Worm (Caenorhabditis elegans) whole organism, L4 larva: Measurements from ENCODE around the gene hda-10.
A peak's percentile ranks its signal among the peaks of the same experiment; 100 is the strongest.

ENCODE experiments used
- F44E2.7 ChIP-seq: fragments of 200-800 bp; sonication (Bioruptor generic); IDR thresholded peaks from 2 replicates; pipeline ENCODE4 v2.1.2; 2022; ENCODE audit warnings: missing genetic modification characterization, missing compliant biosample characterization
- F49E8.2 ChIP-seq: sonication (generic microtip); optimal IDR thresholded peaks from 2 replicates; lab custom pipeline; 2016; ENCODE audit warnings: missing compliant biosample characterization, mild to moderate bottlenecking, missing genetic modification characterization, borderline replicate concordance
- R02D3.7 ChIP-seq: fragments of 150-350 bp; sonication (generic microtip); optimal IDR thresholded peaks from 3 replicates; lab custom pipeline; 2014; ENCODE audit warnings: missing biosample characterization, missing genetic modification characterization
- T20F7.1 ChIP-seq: fragments of 200-800 bp; sonication (Bioruptor generic); optimal IDR thresholded peaks from 2 replicates; lab custom pipeline; 2018; ENCODE audit warnings: mild to moderate bottlenecking, missing genetic modification characterization, missing compliant biosample characterization
- T26A8.4 ChIP-seq: fragments of 200-800 bp; sonication (Bioruptor generic); IDR thresholded peaks from 2 replicates; pipeline ENCODE4 v1.3.6; 2022; ENCODE audit warnings: missing genetic modification characterization, missing compliant biosample characterization
- Y105C5A.15 ChIP-seq: fragments of 200-800 bp; sonication (Bioruptor generic); IDR thresholded peaks from 2 replicates; pipeline ENCODE4 v1.3.6; 2022; ENCODE audit warnings: missing genetic modification characterization, missing compliant biosample characterization
- Y5F2A.4 ChIP-seq: fragments of 200-800 bp; sonication (Bioruptor generic); optimal IDR thresholded peaks from 2 replicates; lab custom pipeline; 2018; ENCODE audit warnings: mild to moderate bottlenecking, missing genetic modification characterization, missing compliant biosample characterization
- Y75B8A.6 ChIP-seq: fragments of 200-800 bp; sonication (Bioruptor generic); IDR thresholded peaks from 2 replicates; pipeline ENCODE4 v1.3.6; 2022; ENCODE audit warnings: missing genetic modification reagents, missing genetic modification characterization, missing compliant biosample characterization
- aha-1 ChIP-seq: fragments of 150-350 bp; peaks from one replicate; lab custom pipeline; 2014; ENCODE audit warnings: missing biosample characterization, missing genetic modification characterization
- aly-2 ChIP-seq: sonication (generic microtip); optimal IDR thresholded peaks from 2 replicates; lab custom pipeline; 2018; ENCODE audit warnings: missing biosample characterization, missing genetic modification characterization
- ama-1 ChIP-seq: fragments of 150-350 bp; optimal IDR thresholded peaks from 2 replicates; lab custom pipeline; 2014; ENCODE audit warnings: inconsistent platforms, mixed read lengths
- ceh-20 ChIP-seq: fragments of 200-800 bp; sonication (Bioruptor generic); IDR thresholded peaks from 2 replicates; pipeline ENCODE4 v1.3.6; 2022; ENCODE audit warnings: missing genetic modification reagents, missing genetic modification characterization, missing compliant biosample characterization
- ceh-28 ChIP-seq: fragments of 150-350 bp; optimal IDR thresholded peaks from 2 replicates; lab custom pipeline; 2014; ENCODE audit warnings: missing biosample characterization, missing genetic modification reagents, missing genetic modification characterization
- ceh-82 ChIP-seq: sonication (generic microtip); optimal IDR thresholded peaks from 2 replicates; lab custom pipeline; 2017; ENCODE audit warnings: missing biosample characterization, missing genetic modification characterization
- ces-1 ChIP-seq: fragments of 150-350 bp; sonication (generic microtip); optimal IDR thresholded peaks from 4 replicates; lab custom pipeline; 2014; ENCODE audit warnings: missing biosample characterization, missing genetic modification reagents, missing genetic modification characterization
- ctbp-1 ChIP-seq: fragments of 200-800 bp; sonication (Bioruptor generic); IDR thresholded peaks from 2 replicates; pipeline ENCODE4 v1.3.6; 2022; ENCODE audit warnings: missing genetic modification reagents, missing genetic modification characterization, missing compliant biosample characterization
- daf-12 ChIP-seq: fragments of 150-350 bp; optimal IDR thresholded peaks from 2 replicates; lab custom pipeline; 2014; ENCODE audit warnings: missing biosample characterization, missing genetic modification reagents, missing genetic modification characterization
- duxl-1 ChIP-seq: sonication (generic microtip); optimal IDR thresholded peaks from 2 replicates; lab custom pipeline; 2016; ENCODE audit warnings: mild to moderate bottlenecking, missing genetic modification characterization, moderate library complexity, missing compliant biosample characterization; ENCODE audit not compliant: poor library complexity
- egl-27 ChIP-seq: sonication (generic microtip); optimal IDR thresholded peaks from 3 replicates; lab custom pipeline; 2017; ENCODE audit warnings: missing biosample characterization, missing genetic modification reagents, missing genetic modification characterization
- fkh-10 ChIP-seq: fragments of 150-350 bp; optimal IDR thresholded peaks from 2 replicates; lab custom pipeline; 2014; ENCODE audit warnings: missing biosample characterization, missing genetic modification reagents, missing genetic modification characterization
- fos-1 ChIP-seq: fragments of 150-350 bp; optimal IDR thresholded peaks from 2 replicates; lab custom pipeline; 2014; ENCODE audit warnings: missing biosample characterization, missing genetic modification characterization
- hlh-30 ChIP-seq: sonication (generic microtip); optimal IDR thresholded peaks from 2 replicates; lab custom pipeline; 2017; ENCODE audit warnings: antibody characterized with exemption, mild to moderate bottlenecking, missing genetic modification characterization, missing compliant biosample characterization; ENCODE audit not compliant: insufficient read depth
- lim-7 ChIP-seq: fragments of 200-800 bp; sonication (Bioruptor generic); IDR thresholded peaks from 2 replicates; pipeline ENCODE4 v1.3.6; 2022; ENCODE audit warnings: missing genetic modification characterization, missing compliant biosample characterization
- lin-1 ChIP-seq: fragments of 200-800 bp; sonication (Bioruptor generic); IDR thresholded peaks from 2 replicates; pipeline ENCODE4 v1.3.6; 2022; ENCODE audit warnings: missing genetic modification reagents, missing genetic modification characterization, missing compliant biosample characterization
- lin-13 ChIP-seq: fragments of 150-350 bp; optimal IDR thresholded peaks from 2 replicates; lab custom pipeline; 2014; ENCODE audit warnings: missing biosample characterization, missing genetic modification reagents, missing genetic modification characterization
- lin-15B ChIP-seq: fragments of 150-350 bp; sonication (generic microtip); optimal IDR thresholded peaks from 3 replicates; lab custom pipeline; 2014; ENCODE audit warnings: missing biosample characterization, missing genetic modification characterization
- lin-29 ChIP-seq: fragments of 200-800 bp; sonication (Bioruptor generic); IDR thresholded peaks from 2 replicates; pipeline ENCODE4 v1.3.6; 2022; ENCODE audit warnings: missing genetic modification reagents, missing genetic modification characterization, missing compliant biosample characterization
- lin-38 ChIP-seq: fragments of 200-800 bp; sonication (Bioruptor generic); IDR thresholded peaks from 2 replicates; pipeline ENCODE4 v1.3.6; 2022; ENCODE audit warnings: missing genetic modification reagents, missing genetic modification characterization, missing compliant biosample characterization
- lin-39 ChIP-seq: fragments of 150-350 bp; optimal IDR thresholded peaks from 2 replicates; lab custom pipeline; 2014; ENCODE audit warnings: missing biosample characterization, missing genetic modification reagents, missing genetic modification characterization
- lir-3 ChIP-seq: sonication (generic microtip); optimal IDR thresholded peaks from 2 replicates; lab custom pipeline; 2016; ENCODE audit warnings: mild to moderate bottlenecking, missing genetic modification characterization, missing compliant biosample characterization
- lsy-2 ChIP-seq, 2 experiments: fragments of 150-350 bp in 1 of 2; sonication (generic microtip) in 1 of 2; optimal IDR thresholded peaks; 2 replicates each; lab custom pipeline; 2014 to 2017; ENCODE audit warnings: missing biosample characterization in 2 of 2, missing genetic modification characterization in 2 of 2
- madf-9 ChIP-seq: fragments of 200-800 bp; sonication (Bioruptor generic); conservative IDR thresholded peaks from 2 replicates; pipeline ENCODE4 v1.3.6; 2022; ENCODE audit warnings: missing genetic modification reagents, missing genetic modification characterization, missing compliant biosample characterization
- mdl-1 ChIP-seq, 2 experiments: fragments of 150-350 bp in 1 of 2; sonication (generic microtip) in 1 of 2; optimal IDR thresholded peaks; 2 replicates each; lab custom pipeline; 2014 to 2017; ENCODE audit warnings: missing biosample characterization in 2 of 2, missing genetic modification characterization in 2 of 2
- mdt-29 ChIP-seq: fragments of 200-800 bp; sonication (Bioruptor generic); IDR thresholded peaks from 2 replicates; pipeline ENCODE4 v1.3.6; 2022; ENCODE audit warnings: missing genetic modification reagents, missing genetic modification characterization, missing compliant biosample characterization
- mxl-3 ChIP-seq: fragments of 200-800 bp; sonication (Bioruptor generic); optimal IDR thresholded peaks from 2 replicates; lab custom pipeline; 2018; ENCODE audit warnings: mild to moderate bottlenecking, missing genetic modification characterization, missing compliant biosample characterization
- nhr-237 ChIP-seq: sonication (generic microtip); optimal IDR thresholded peaks from 2 replicates; lab custom pipeline; 2017; ENCODE audit warnings: missing biosample characterization, missing genetic modification characterization
- nhr-25 ChIP-seq: sonication (generic microtip); optimal IDR thresholded peaks from 2 replicates; lab custom pipeline; 2017; ENCODE audit warnings: missing genetic modification characterization, mild to moderate bottlenecking, missing compliant biosample characterization, antibody characterized with exemption, moderate library complexity, borderline replicate concordance; ENCODE audit not compliant: insufficient read depth
- nhr-41 ChIP-seq: fragments of 200-800 bp; sonication (Bioruptor generic); IDR thresholded peaks from 2 replicates; pipeline ENCODE4 v1.3.6; 2022; ENCODE audit warnings: missing genetic modification reagents, missing genetic modification characterization, missing compliant biosample characterization
- pqm-1 ChIP-seq: sonication (generic microtip); optimal IDR thresholded peaks from 2 replicates; lab custom pipeline; 2017; ENCODE audit warnings: missing biosample characterization, missing genetic modification characterization
- rbr-2 ChIP-seq: sonication (generic microtip); optimal IDR thresholded peaks from 2 replicates; lab custom pipeline; 2016; ENCODE audit warnings: missing genotype, missing genetic modification characterization, missing compliant biosample characterization
- sdz-12 ChIP-seq: fragments of 200-800 bp; sonication (Bioruptor generic); optimal IDR thresholded peaks from 2 replicates; lab custom pipeline; 2018; ENCODE audit warnings: mild to moderate bottlenecking, missing genetic modification characterization, missing compliant biosample characterization
- snpc-1.2 ChIP-seq: fragments of 200-800 bp; sonication (Bioruptor generic); IDR thresholded peaks from 2 replicates; pipeline ENCODE4 v1.3.6; 2022; ENCODE audit warnings: missing genetic modification reagents, missing genetic modification characterization, missing compliant biosample characterization
- snpc-4 ChIP-seq: fragments of 150-350 bp; optimal IDR thresholded peaks from 2 replicates; lab custom pipeline; 2014; ENCODE audit warnings: missing biosample characterization, missing genetic modification characterization
- spr-1 ChIP-seq: sonication (generic microtip); optimal IDR thresholded peaks from 2 replicates; lab custom pipeline; 2016; ENCODE audit warnings: mild to moderate bottlenecking, missing genetic modification characterization, missing compliant biosample characterization
- unc-62 ChIP-seq, 3 experiments: fragments of 150-350 bp in 1 of 3; sonication (generic microtip); optimal IDR thresholded peaks in 2 of 3; peaks in 1 of 3; 1 replicate in 1 of 3; 2 replicates in 2 of 3; lab custom pipeline; 2014 to 2017; ENCODE audit warnings: missing biosample characterization in 3 of 3, missing genetic modification characterization in 3 of 3, missing genetic modification reagents in 3 of 3, missing genotype in 1 of 3
- vab-7 ChIP-seq: fragments of 200-800 bp; sonication (Bioruptor generic); IDR thresholded peaks from 2 replicates; pipeline ENCODE4 v1.3.6; 2022; ENCODE audit warnings: missing genetic modification reagents, missing genetic modification characterization, missing compliant biosample characterization
- zag-1 ChIP-seq: fragments of 150-350 bp; optimal IDR thresholded peaks from 2 replicates; lab custom pipeline; 2014; ENCODE audit warnings: missing biosample characterization, missing genetic modification characterization
- zfp-2 ChIP-seq: sonication (generic microtip); optimal IDR thresholded peaks from 2 replicates; lab custom pipeline; 2016; ENCODE audit warnings: mild to moderate bottlenecking, missing genetic modification characterization, missing compliant biosample characterization
- ztf-11 ChIP-seq: fragments of 150-350 bp; optimal IDR thresholded peaks from 2 replicates; lab custom pipeline; 2014; ENCODE audit warnings: missing biosample characterization, missing genetic modification characterization

hda-10 gene

ce11 chrII:13834380-13835194, 47.9 kb upstream of the hda-10 start (continued):
- TF ChIP-seq nhr-25 (tag; lab: Kevin White, UChicago) (peak; percentile 82), egl-27 (tag; lab: Kevin White, UChicago) (no peak), lin-29 (GFP tag; lab: Robert Waterston, UW) (peak; percentile 66; the same call in 1 of the 2 replicates), lim-7 (peak; percentile 77), pqm-1 (tag; lab: Kevin White, UChicago) (peak; percentile 35), ces-1 (GFP tag; lab: Kevin White, UChicago) (peak; percentile 20), hlh-30 (peak; percentile 88), mdl-1 (tag; optimal IDR thresholded peaks at IDR 0.05; lab: Kevin White, UChicago) (peak; percentile 10 to 11), zag-1 (tag; lab: Kevin White, UChicago) (no peak), F49E8.2 (tag; lab: Kevin White, UChicago) (no peak), aly-2 (tag; lab: Kevin White, UChicago) (no peak), lin-1 (GFP tag; lab: Robert Waterston, UW) (peak; percentile 82), nhr-41 (GFP tag; lab: Robert Waterston, UW) (peak; percentile 42; the same call in 1 of the 2 replicates), ceh-82 (no peak), ctbp-1 (peak; percentile 93), lin-15B (tag; lab: Kevin White, UChicago) (no peak), snpc-1.2 (GFP tag; lab: Robert Waterston, UW) (peak; percentile 76), ama-1 (peak; percentile 66), rbr-2 (peak; percentile 94), ztf-11 (tag; lab: Kevin White, UChicago) (no peak), lir-3 (peak; percentile 67), lin-13 (peak; percentile 89), T20F7.1 (GFP tag; lab: Kevin White, UChicago) (no peak), Y5F2A.4 (GFP tag; lab: Kevin White, UChicago) (peak; percentile 37), nhr-237 (no peak), vab-7 (GFP tag; lab: Robert Waterston, UW) (peak; percentile 86), zfp-2 (tag; lab: Kevin White, UChicago) (peak; percentile 66), fos-1 (tag; lab: Kevin White, UChicago) (peak; percentile 9), daf-12 (tag; lab: Kevin White, UChicago) (no peak), fkh-10 (GFP tag; lab: Kevin White, UChicago) (peak; percentile 77), mxl-3 (GFP tag; lab: Kevin White, UChicago) (peak; percentile 24), R02D3.7 (tag; lab: Kevin White, UChicago) (no peak), lin-39 (tag; lab: Kevin White, UChicago) (no peak), mdt-29 (GFP tag; lab: Robert Waterston, UW) (peak; percentile 59), ceh-20 (GFP tag; lab: Robert Waterston, UW) (peak; percentile 91), sdz-12 (GFP tag; lab: Kevin White, UChicago) (no peak), unc-62 (GFP tag; optimal IDR thresholded peaks at IDR 0.05 in 1 of 2; lab: Kevin White, UChicago) (peak in 1 of 2 experiments; percentile 98), unc-62 (tag; optimal IDR thresholded peaks at IDR 0.05; lab: Kevin White, UChicago) (no peak), duxl-1 (peak; percentile 93), snpc-4 (peak; percentile 99), lin-38 (peak; percentile 92), madf-9 (peak; percentile 89), F44E2.7 (GFP tag; lab: Robert Waterston, UW) (peak; percentile 79; the same call in 1 of the 2 replicates), aha-1 (tag; lab: Kevin White, UChicago) (peak; percentile 99), Y75B8A.6 (GFP tag; lab: Robert Waterston, UW) (peak; percentile 84; the same call in 1 of the 2 replicates), spr-1 (tag; lab: Kevin White, UChicago) (peak; percentile 79), ceh-28 (tag; lab: Kevin White, UChicago) (no peak), Y105C5A.15 (GFP tag; lab: Robert Waterston, UW) (0 out of 2 replicates have a peak, but pooled peaks have one; percentile 65), lsy-2 (tag; optimal IDR thresholded peaks at IDR 0.05; lab: Kevin White, UChicago) (peak; percentile 38 to 93), T26A8.4 (peak; percentile 87)
